Fruit fly (Drosophila melanogaster) whole organism, embryonic: Measurements from ENCODE around the gene CG4733.

ENCODE experiments used
- Ada2b ChIP-seq: fragments of 200-800 bp; sonication (Bioruptor generic); IDR thresholded peaks from 2 replicates; pipeline ENCODE4 v1.3.6; 2022; ENCODE audit warnings: missing biosample characterization, missing genetic modification characterization
- Adf1 ChIP-seq: fragments of 200-800 bp; sonication (Bioruptor generic); IDR thresholded peaks from 2 replicates; pipeline ENCODE4 v1.3.6; 2022; ENCODE audit warnings: missing biosample characterization, missing genetic modification characterization
- Asciz ChIP-seq: fragments of 200-800 bp; sonication (Bioruptor generic); optimal IDR thresholded peaks from 2 replicates; lab custom pipeline; 2017; ENCODE audit warnings: missing biosample characterization, mild to moderate bottlenecking, missing genetic modification characterization, missing genetic modification reagents
- Atf-2 ChIP-seq: fragments of 200-800 bp; sonication (Bioruptor generic); optimal IDR thresholded peaks from 2 replicates; lab custom pipeline; 2016; ENCODE audit warnings: missing biosample characterization, missing genetic modification characterization
- B-H2 ChIP-seq: fragments of 200-800 bp; sonication (Bioruptor generic); optimal IDR thresholded peaks from 2 replicates; lab custom pipeline; 2018; ENCODE audit warnings: missing biosample characterization, mild to moderate bottlenecking, missing genetic modification characterization
- Blimp-1 ChIP-seq: fragments of 200-800 bp; sonication (Bioruptor generic); optimal IDR thresholded peaks from 3 replicates; lab custom pipeline; 2018; ENCODE audit warnings: missing biosample characterization, missing genetic modification characterization, mild to moderate bottlenecking, moderate library complexity, missing genetic modification reagents
- CG10654 ChIP-seq: fragments of 200-800 bp; sonication (Bioruptor generic); optimal IDR thresholded peaks from 2 replicates; lab custom pipeline; 2016; ENCODE audit warnings: missing biosample characterization, missing genetic modification characterization
- CG11695 ChIP-seq: fragments of 200-800 bp; sonication (Bioruptor generic); IDR thresholded peaks from 3 replicates; pipeline ENCODE4 v1.3.6; 2022; ENCODE audit warnings: missing biosample characterization, missing genetic modification characterization
- CG11723 ChIP-seq: fragments of 200-800 bp; sonication (Bioruptor generic); optimal IDR thresholded peaks from 2 replicates; lab custom pipeline; 2017; ENCODE audit warnings: missing biosample characterization, mild to moderate bottlenecking, missing genetic modification characterization
- CG12659 ChIP-seq: fragments of 200-800 bp; sonication (Bioruptor generic); optimal IDR thresholded peaks from 3 replicates; lab custom pipeline; 2017; ENCODE audit warnings: mild to moderate bottlenecking, missing biosample characterization, missing genetic modification reagents, missing genetic modification characterization
- CG12744 ChIP-seq: fragments of 200-800 bp; sonication (Bioruptor generic); optimal IDR thresholded peaks from 2 replicates; lab custom pipeline; 2016; ENCODE audit warnings: missing biosample characterization, missing genetic modification characterization
- CG13296 ChIP-seq: fragments of 200-800 bp; sonication (Bioruptor generic); optimal IDR thresholded peaks from 3 replicates; lab custom pipeline; 2018; ENCODE audit warnings: missing biosample characterization, mild to moderate bottlenecking, missing genetic modification characterization
- CG14014 ChIP-seq: fragments of 200-800 bp; sonication (Bioruptor generic); IDR thresholded peaks from 2 replicates; pipeline ENCODE4 v1.3.6; 2022; ENCODE audit warnings: missing biosample characterization, missing genetic modification characterization
- CG14441 ChIP-seq: fragments of 200-800 bp; sonication (Bioruptor generic); IDR thresholded peaks from 2 replicates; pipeline ENCODE4 v1.3.6; 2022; ENCODE audit warnings: missing biosample characterization, missing genetic modification characterization
- CG14965 ChIP-seq: fragments of 200-800 bp; sonication (Bioruptor generic); optimal IDR thresholded peaks from 2 replicates; lab custom pipeline; 2016; ENCODE audit warnings: missing biosample characterization, missing genetic modification characterization, borderline replicate concordance
- CG15479 ChIP-seq: fragments of 200-800 bp; sonication (Bioruptor generic); optimal IDR thresholded peaks from 3 replicates; lab custom pipeline; 2019; ENCODE audit warnings: missing biosample characterization, mild to moderate bottlenecking, missing genetic modification characterization, moderate library complexity
- CG15601 ChIP-seq: fragments of 200-800 bp; sonication (Bioruptor generic); optimal IDR thresholded peaks from 3 replicates; lab custom pipeline; 2019; ENCODE audit warnings: missing biosample characterization, mild to moderate bottlenecking, missing genetic modification characterization, moderate library complexity
- CG15696 ChIP-seq: fragments of 200-800 bp; sonication (Bioruptor generic); optimal IDR thresholded peaks from 2 replicates; lab custom pipeline; 2019; ENCODE audit warnings: missing biosample characterization, mild to moderate bottlenecking, missing genetic modification characterization, moderate library complexity
- CG1602 ChIP-seq: fragments of 200-800 bp; sonication (Bioruptor generic); optimal IDR thresholded peaks from 3 replicates; lab custom pipeline; 2016; ENCODE audit warnings: missing biosample characterization, missing genetic modification characterization
- CG2889 ChIP-seq: fragments of 200-800 bp; sonication (Bioruptor generic); IDR thresholded peaks from 3 replicates; pipeline ENCODE4 v1.3.6; 2022; ENCODE audit warnings: missing biosample characterization, missing genetic modification characterization
- CG3163 ChIP-seq: fragments of 200-800 bp; sonication (Bioruptor generic); optimal IDR thresholded peaks from 3 replicates; lab custom pipeline; 2016; ENCODE audit warnings: missing biosample characterization, missing genetic modification characterization
- CG3726 ChIP-seq: fragments of 200-800 bp; sonication (Bioruptor generic); IDR thresholded peaks from 3 replicates; pipeline ENCODE4, ENCODE4 v1.3.6; 2022; ENCODE audit warnings: missing biosample characterization, missing genetic modification characterization
- CG6272 ChIP-seq: fragments of 200-800 bp; sonication (Bioruptor generic); IDR thresholded peaks from 2 replicates; pipeline ENCODE4 v1.3.6; 2022; ENCODE audit warnings: missing biosample characterization, missing genetic modification characterization
- CG6854 ChIP-seq: fragments of 200-800 bp; sonication (Bioruptor generic); optimal IDR thresholded peaks from 3 replicates; lab custom pipeline; 2017; ENCODE audit warnings: missing biosample characterization, mild to moderate bottlenecking, missing genetic modification characterization
- CG7839 ChIP-seq: fragments of 200-800 bp; sonication (Bioruptor generic); optimal IDR thresholded peaks from 3 replicates; lab custom pipeline; 2018; ENCODE audit warnings: missing biosample characterization, mild to moderate bottlenecking, missing genetic modification characterization, moderate library complexity
- CG8765 ChIP-seq: fragments of 200-800 bp; sonication (Bioruptor generic); IDR thresholded peaks from 2 replicates; pipeline ENCODE4 v1.3.6; 2022; ENCODE audit warnings: missing biosample characterization, missing genetic modification characterization
- CG8924 ChIP-seq: fragments of 200-800 bp; optimal IDR thresholded peaks from 3 replicates; lab custom pipeline; 2019; ENCODE audit warnings: missing biosample characterization, mild to moderate bottlenecking, missing genetic modification characterization, moderate library complexity
- Dbx ChIP-seq: fragments of 200-800 bp; sonication (Bioruptor generic); IDR thresholded peaks from 3 replicates; pipeline ENCODE4 v1.3.6; 2022; ENCODE audit warnings: missing biosample characterization, missing genetic modification characterization
- Dek ChIP-seq: fragments of 200-800 bp; sonication (Bioruptor generic); optimal IDR thresholded peaks from 3 replicates; lab custom pipeline; 2019; ENCODE audit warnings: missing biosample characterization, mild to moderate bottlenecking, missing genetic modification characterization, moderate library complexity
- Hr78 ChIP-seq, 2 experiments: fragments of 200-800 bp in 1 of 2; fragments of >200 bp in 1 of 2; sonication (Bioruptor generic) in 1 of 2; optimal IDR thresholded peaks; 2 replicates each; lab custom pipeline; 2017 to 2019; ENCODE audit warnings: missing biosample characterization in 2 of 2, missing genetic modification characterization in 2 of 2, mild to moderate bottlenecking in 1 of 2, moderate library complexity in 1 of 2
- Kr ChIP-seq: fragments of 200-800 bp; sonication (Bioruptor generic); optimal IDR thresholded peaks from 2 replicates; lab custom pipeline; 2017; ENCODE audit warnings: missing biosample characterization, mild to moderate bottlenecking, missing genetic modification characterization
- Nf-YB ChIP-seq: fragments of 200-800 bp; sonication (Bioruptor generic); optimal IDR thresholded peaks from 3 replicates; lab custom pipeline; 2019; ENCODE audit warnings: missing biosample characterization, mild to moderate bottlenecking, missing genetic modification characterization, moderate library complexity
- PHDP ChIP-seq: fragments of 200-800 bp; sonication (Bioruptor generic); optimal IDR thresholded peaks from 3 replicates; lab custom pipeline; 2018; ENCODE audit warnings: missing biosample characterization, mild to moderate bottlenecking, missing genetic modification characterization, moderate library complexity
- Scr ChIP-seq: fragments of 200-800 bp; sonication (Bioruptor generic); IDR thresholded peaks from 2 replicates; pipeline ENCODE4 v1.3.6; 2022; ENCODE audit warnings: missing biosample characterization, missing genetic modification characterization; ENCODE audit not compliant: partially characterized antibody
- Sox100B ChIP-seq: fragments of 200-800 bp; sonication (Bioruptor generic); optimal IDR thresholded peaks from 3 replicates; lab custom pipeline; 2018; ENCODE audit warnings: missing biosample characterization, mild to moderate bottlenecking, missing genetic modification characterization
- ash1 ChIP-seq: fragments of 200-800 bp; sonication (Bioruptor generic); optimal IDR thresholded peaks from 2 replicates; lab custom pipeline; 2018; ENCODE audit warnings: missing biosample characterization, mild to moderate bottlenecking, missing genetic modification characterization
- br ChIP-seq: fragments of >200 bp; optimal IDR thresholded peaks from 2 replicates; lab custom pipeline; 2017
- cato ChIP-seq: fragments of 200-800 bp; sonication (Bioruptor generic); optimal IDR thresholded peaks from 2 replicates; lab custom pipeline; 2016; ENCODE audit warnings: missing biosample characterization, missing genetic modification characterization, borderline replicate concordance
- crp ChIP-seq, 2 experiments: fragments of 200-800 bp; sonication (Bioruptor generic); optimal IDR thresholded peaks; 2 replicates in 1 of 2; 3 replicates in 1 of 2; lab custom pipeline; 2017; ENCODE audit warnings: missing biosample characterization in 2 of 2, missing genetic modification characterization in 2 of 2, mild to moderate bottlenecking in 1 of 2, moderate library complexity in 1 of 2
- dm ChIP-seq: fragments of 200-800 bp; sonication (Bioruptor generic); optimal IDR thresholded peaks from 3 replicates; lab custom pipeline; 2016; ENCODE audit warnings: missing biosample characterization, missing genetic modification characterization
- eve ChIP-seq, 2 experiments: fragments of >200 bp; optimal IDR thresholded peaks; 2 replicates each; lab custom pipeline; 2017; ENCODE audit warnings: missing biosample characterization in 2 of 2, missing genetic modification characterization in 2 of 2
- fu2 ChIP-seq: fragments of 200-800 bp; sonication (Bioruptor generic); optimal IDR thresholded peaks from 2 replicates; lab custom pipeline; 2016; ENCODE audit warnings: missing biosample characterization, missing genetic modification characterization
- hth ChIP-seq: fragments of >200 bp; optimal IDR thresholded peaks from 2 replicates; lab custom pipeline; 2017; ENCODE audit warnings: inconsistent platforms
- jing ChIP-seq: fragments of 200-800 bp; sonication (Bioruptor generic); optimal IDR thresholded peaks from 2 replicates; lab custom pipeline; 2018; ENCODE audit warnings: missing biosample characterization, mild to moderate bottlenecking, missing genetic modification characterization
- psq ChIP-seq: fragments of 200-800 bp; sonication (Bioruptor generic); optimal IDR thresholded peaks from 2 replicates; lab custom pipeline; 2017; ENCODE audit warnings: missing biosample characterization, missing genetic modification characterization
- pum ChIP-seq: fragments of 200-800 bp; sonication (Bioruptor generic); optimal IDR thresholded peaks from 2 replicates; lab custom pipeline; 2016; ENCODE audit warnings: missing biosample characterization, missing genetic modification characterization
- salm ChIP-seq: fragments of 200-800 bp; sonication (Bioruptor generic); optimal IDR thresholded peaks from 2 replicates; lab custom pipeline; 2018; ENCODE audit warnings: missing biosample characterization, mild to moderate bottlenecking, missing genetic modification characterization
- sug ChIP-seq: fragments of 200-800 bp; optimal IDR thresholded peaks from 2 replicates; lab custom pipeline; 2019; ENCODE audit warnings: missing biosample characterization, mild to moderate bottlenecking, missing genetic modification characterization, moderate library complexity
- trh ChIP-seq: fragments of 200-800 bp; sonication (Bioruptor generic); optimal IDR thresholded peaks from 2 replicates; lab custom pipeline; 2016; ENCODE audit warnings: missing biosample characterization, missing genetic modification characterization
- wek ChIP-seq: fragments of 200-800 bp; sonication (Bioruptor generic); optimal IDR thresholded peaks from 3 replicates; lab custom pipeline; 2018; ENCODE audit warnings: missing biosample characterization, mild to moderate bottlenecking, missing genetic modification characterization, moderate library complexity

CG4733 gene

DNA sequence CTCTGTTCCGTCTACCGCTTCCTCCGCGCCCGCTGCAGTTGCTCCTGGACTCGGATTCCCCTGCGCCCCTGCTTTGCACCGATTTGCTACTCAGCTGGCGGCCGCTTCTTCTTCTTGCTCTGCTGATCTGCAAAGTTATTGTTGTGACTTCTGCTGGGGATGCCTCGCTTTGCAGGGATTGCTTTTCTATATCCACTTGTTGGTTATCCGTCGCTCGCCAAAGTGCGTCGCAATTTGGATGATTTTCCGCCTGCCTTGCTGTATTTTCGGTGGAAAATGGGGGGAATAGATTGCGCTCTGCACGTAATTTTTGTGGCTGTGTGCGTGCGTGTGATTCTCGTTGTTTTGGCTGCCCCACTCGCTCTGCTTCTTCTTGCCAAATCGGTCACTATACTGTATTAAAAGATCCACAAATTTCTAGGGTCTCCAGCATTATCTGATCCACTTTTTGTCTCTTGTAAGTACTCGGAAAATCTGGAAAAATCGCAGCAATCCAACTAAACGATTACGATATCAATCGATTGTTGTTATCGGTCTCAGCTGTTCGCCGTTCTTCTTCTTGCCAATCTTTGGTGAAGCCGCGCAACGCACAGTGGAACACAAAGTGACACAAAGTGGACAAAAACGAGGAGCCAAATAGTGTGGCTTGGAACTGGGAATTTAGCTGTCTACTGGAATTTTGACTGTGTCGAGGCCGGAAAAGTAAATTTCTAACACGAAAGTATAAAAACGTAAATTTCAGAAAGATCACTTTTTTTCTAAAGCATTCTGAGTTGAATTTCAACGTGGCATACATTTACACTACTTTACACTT is 12.6 kb downstream of the CG4733 start, which contains the start of gene ClpX (continued):
- peak; percentile 17 for TF ChIP-seq PHDP
- no peak for TF ChIP-seq Hr78 (GFP tag; optimal IDR thresholded peaks at IDR 0.05; lab: Kevin White, UChicago)
- peak; percentile 54 for TF ChIP-seq CG12659 (GFP tag; lab: Kevin White, UChicago)
- TF ChIP-seq CG12744 (GFP tag; lab: Kevin White, UChicago): no peak
- TF ChIP-seq salm: no peak
- no peak for TF ChIP-seq CG11695
- no peak for TF ChIP-seq Dbx (GFP tag; lab: Robert Waterston, UW)
- TF ChIP-seq CG8924 (tag; lab: Kevin White, UChicago): no peak
- TF ChIP-seq cato: no peak
- peak; percentile 82 to 97 for TF ChIP-seq crp (GFP tag; optimal IDR thresholded peaks at IDR 0.05; lab: Kevin White, UChicago)
- no peak for TF ChIP-seq Sox100B (GFP tag; lab: Kevin White, UChicago)
- peak; percentile 9 for TF ChIP-seq dm (GFP tag; lab: Kevin White, UChicago)
- TF ChIP-seq Asciz (GFP tag; lab: Kevin White, UChicago): no peak
- TF ChIP-seq jing: no peak
- no peak for TF ChIP-seq Nf-YB
- no peak for TF ChIP-seq CG6272 (GFP tag; lab: Robert Waterston, UW)
- TF ChIP-seq CG2889: no peak
- no peak for TF ChIP-seq wek (GFP tag; lab: Kevin White, UChicago)
- no peak for TF ChIP-seq CG3726
- TF ChIP-seq CG15601 (tag; lab: Kevin White, UChicago): no peak
- TF ChIP-seq CG15479 (GFP tag; lab: Kevin White, UChicago): peak; percentile 80
- TF ChIP-seq CG1602: no peak
- no peak for TF ChIP-seq fu2
- no peak for TF ChIP-seq Blimp-1 (GFP tag; lab: Kevin White, UChicago)
- no peak for TF ChIP-seq Atf-2 (GFP tag; lab: Kevin White, UChicago)
- TF ChIP-seq psq (GFP tag; lab: Kevin White, UChicago): no peak
- peak; percentile 20; the same call in 1 of the 2 replicates for TF ChIP-seq Adf1 (GFP tag; lab: Robert Waterston, UW)
- TF ChIP-seq B-H2 (GFP tag; lab: Kevin White, UChicago): peak; percentile 63
- TF ChIP-seq CG14965 (GFP tag; lab: Kevin White, UChicago): no peak
- no peak for TF ChIP-seq CG10654 (GFP tag; lab: Kevin White, UChicago)
- no peak for TF ChIP-seq eve (GFP tag; optimal IDR thresholded peaks at IDR 0.05; lab: Kevin White, UChicago)
- TF ChIP-seq br: no peak
- no peak for TF ChIP-seq CG11723 (GFP tag; lab: Kevin White, UChicago)
- TF ChIP-seq CG8765: no peak
- TF ChIP-seq Ada2b (GFP tag; lab: Robert Waterston, UW): no peak
- TF ChIP-seq CG3163: no peak
- no peak for TF ChIP-seq CG14441 (GFP tag; lab: Robert Waterston, UW)
- no peak for TF ChIP-seq trh (GFP tag; lab: Kevin White, UChicago)
- TF ChIP-seq sug (tag; lab: Kevin White, UChicago): peak; percentile 42
- peak; percentile 20 for TF ChIP-seq Dek (tag; lab: Kevin White, UChicago)
- TF ChIP-seq Scr (GFP tag; lab: Robert Waterston, UW): peak; percentile 69
- TF ChIP-seq Kr (GFP tag; lab: Kevin White, UChicago): no peak
- TF ChIP-seq CG13296 (GFP tag; lab: Kevin White, UChicago): peak; percentile 20
- TF ChIP-seq CG6854 (GFP tag; lab: Kevin White, UChicago): no peak
- TF ChIP-seq CG7839: peak; percentile 8
- TF ChIP-seq ash1 (GFP tag; lab: Kevin White, UChicago): no peak
- no peak for TF ChIP-seq pum (GFP tag; lab: Kevin White, UChicago)
- TF ChIP-seq CG14014 (GFP tag; lab: Robert Waterston, UW): no peak
- no peak for TF ChIP-seq hth (lab: Kevin White, UChicago)
- no peak for TF ChIP-seq CG15696 (tag; lab: Kevin White, UChicago)
